Fruit fly (Drosophila melanogaster): ENCODE measurements around the gene crp.

The crp gene

dm6 chr2L:16231265-16231664 lies 56.3 kb downstream of the crp start, which contains the start of gene Ca-Ma2d (continued):
- TF ChIP-seq ERR (GFP tag; optimal IDR thresholded peaks at IDR 0.05) (no peak), Opbp (GFP tag; IDR thresholded peaks at IDR 0.05; ENCODE audit: partially characterized antibody) (no peak), sob (GFP tag; IDR thresholded peaks at IDR 0.05) (no peak), CG10267 (tag; optimal IDR thresholded peaks at IDR 0.05) (no peak), usp (GFP tag; optimal IDR thresholded peaks at IDR 0.05) (no peak), so (GFP tag; IDR thresholded peaks at IDR 0.05) (no peak; the same call in 2 of the 3 replicates), CG31224 (GFP tag; IDR thresholded peaks at IDR 0.05) (no peak), hbn (GFP tag; IDR thresholded peaks at IDR 0.05; ENCODE audit: partially characterized antibody) (no peak; the same call in 1 of the 2 replicates), kah (GFP tag; optimal IDR thresholded peaks at IDR 0.05) (peak; percentile 81), CG15479 (GFP tag; optimal IDR thresholded peaks at IDR 0.05) (no peak), eyg (GFP tag; optimal IDR thresholded peaks at IDR 0.05) (no peak), Myb (GFP tag; optimal IDR thresholded peaks at IDR 0.05) (no peak), CG34422 (GFP tag; IDR thresholded peaks at IDR 0.05) (peak; percentile 25; the same call in 1 of the 3 replicates), CG5245 (GFP tag; optimal IDR thresholded peaks at IDR 0.05) (no peak), CG9609 (GFP tag; optimal IDR thresholded peaks at IDR 0.05) (no peak), HmgZ (tag; optimal IDR thresholded peaks at IDR 0.05) (no peak), ab (GFP tag; optimal IDR thresholded peaks at IDR 0.05) (no peak), chm (GFP tag; IDR thresholded peaks at IDR 0.05) (no peak), fru (optimal IDR thresholded peaks at IDR 0.05) (no peak), CG4730 (GFP tag; IDR thresholded peaks at IDR 0.05) (no peak), CG13624 (GFP tag; optimal IDR thresholded peaks at IDR 0.05) (peak; percentile 6), sr (GFP tag; IDR thresholded peaks at IDR 0.05) (no peak), CG31388 (GFP tag; optimal IDR thresholded peaks at IDR 0.05) (no peak), Six4 (GFP tag; optimal IDR thresholded peaks at IDR 0.05) (no peak), CG16863 (GFP tag; optimal IDR thresholded peaks at IDR 0.05) (no peak), vnd (GFP tag; IDR thresholded peaks at IDR 0.05; ENCODE audit: partially characterized antibody) (no peak), Trl (optimal IDR thresholded peaks at IDR 0.05) (peak; percentile 72 to 78), Trl (GFP tag; optimal IDR thresholded peaks at IDR 0.05) (peak; percentile 1), stc (GFP tag; IDR thresholded peaks at IDR 0.05) (no peak), nerfin-1 (tag; optimal IDR thresholded peaks at IDR 0.05) (no peak), CG14014 (GFP tag; IDR thresholded peaks at IDR 0.05) (no peak), crol (GFP tag; IDR thresholded peaks at IDR 0.05) (no peak), pum (GFP tag; optimal IDR thresholded peaks at IDR 0.05) (no peak), CG12391 (tag; optimal IDR thresholded peaks at IDR 0.05) (no peak), CG4360 (GFP tag; IDR thresholded peaks at IDR 0.05) (no peak), CG17361 (GFP tag; IDR thresholded peaks at IDR 0.05) (no peak), Aef1 (GFP tag; IDR thresholded peaks at IDR 0.05) (no peak), ken (GFP tag; IDR thresholded peaks at IDR 0.05) (no peak), chif (GFP tag; optimal IDR thresholded peaks at IDR 0.05) (no peak), CHES-1-like (GFP tag; optimal IDR thresholded peaks at IDR 0.05) (no peak), NK7.1 (GFP tag; optimal IDR thresholded peaks at IDR 0.05) (no peak), Jarid2 (GFP tag; optimal IDR thresholded peaks at IDR 0.05) (peak; percentile 75), Taf1 (GFP tag; IDR thresholded peaks at IDR 0.05) (no peak), bigmax (GFP tag; optimal IDR thresholded peaks at IDR 0.05) (no peak), CG3726 (GFP tag; IDR thresholded peaks at IDR 0.05) (no peak), CG6272 (GFP tag; IDR thresholded peaks at IDR 0.05) (no peak), CG1792 (GFP tag; optimal IDR thresholded peaks at IDR 0.05) (no peak), grau (tag; optimal IDR thresholded peaks at IDR 0.05) (no peak), odd (GFP tag; optimal IDR thresholded peaks at IDR 0.05) (no peak), Dbx (GFP tag; IDR thresholded peaks at IDR 0.05) (0 out of 3 replicates have a peak, but pooled peaks have one; percentile 15), sqz (GFP tag; optimal IDR thresholded peaks at IDR 0.05) (no peak), Side (GFP tag; optimal IDR thresholded peaks at IDR 0.05) (no peak), CG13894 (tag; optimal IDR thresholded peaks at IDR 0.05) (peak; percentile 24), Dp (GFP tag; optimal IDR thresholded peaks at IDR 0.05) (no peak)

Measured in whole organism, embryonic.